Fruit fly (Drosophila melanogaster) whole organism, wandering third instar larva: ENCODE measurements around the gene CG12099.

Experiments used
- Dfd ChIP-seq: fragments of >200 bp; optimal IDR thresholded peaks from 2 replicates; lab custom pipeline; 2017; ENCODE audit warnings: missing biosample characterization, missing genetic modification characterization
- Dif ChIP-seq: fragments of 200-275, 200-300 bp; sonication (Bioruptor generic); optimal IDR thresholded peaks from 2 replicates; lab custom pipeline; 2018; ENCODE audit warnings: missing biosample characterization, missing genetic modification characterization; ENCODE audit not compliant: partially characterized antibody
- foxo ChIP-seq, 2 experiments: fragments of 200-800 bp; sonication (Bioruptor generic); optimal IDR thresholded peaks; 2 replicates in 1 of 2; 3 replicates in 1 of 2; lab custom pipeline; 2016 to 2017; ENCODE audit warnings: missing biosample characterization in 2 of 2, missing genetic modification characterization in 2 of 2
- h ChIP-seq: fragments of 200-800 bp; sonication (Bioruptor generic); optimal IDR thresholded peaks from 3 replicates; lab custom pipeline; 2016; ENCODE audit warnings: missing biosample characterization, mild to moderate bottlenecking, missing genetic modification characterization
- sv ChIP-seq: fragments of 200-800 bp; sonication (Bioruptor generic); optimal IDR thresholded peaks from 3 replicates; lab custom pipeline; 2016; ENCODE audit warnings: missing biosample characterization, missing genetic modification characterization

DNA sequence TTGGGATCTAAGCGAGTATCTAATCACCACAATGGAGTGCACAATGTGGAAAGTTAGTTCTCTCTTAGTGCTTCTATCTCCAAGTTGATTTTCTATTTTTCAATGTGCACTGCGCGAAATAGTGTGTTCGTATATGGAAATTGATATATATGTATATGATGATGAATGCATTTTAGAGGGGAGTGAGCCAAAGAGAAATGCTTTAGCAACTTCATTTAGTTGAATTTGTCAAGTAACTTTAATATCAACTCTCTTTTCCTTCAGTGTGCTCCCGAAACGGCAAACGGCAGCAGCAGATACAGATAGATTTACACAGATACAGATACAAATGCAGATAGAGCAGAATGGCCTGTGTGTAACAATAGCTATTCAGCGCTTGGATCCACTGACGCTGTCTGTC is 25.7 kb upstream of the CG12099 start:
- TF ChIP-seq sv (no peak), Dfd (no peak), foxo (GFP tag; optimal IDR thresholded peaks at IDR 0.05; lab: Kevin White, UChicago) (peak in 1 of 2 experiments; percentile 48), h (peak; percentile 50), Dif (GFP tag; lab: Kevin White, UChicago) (no peak)
